Worm (Caenorhabditis elegans): Measurements from ENCODE around the gene F43D2.7.

The F43D2.7 gene

ce11 chrV:14686231-14687105 is 46.5 kb upstream of the F43D2.7 start:
- TF ChIP-seq set-16 (GFP tag; IDR thresholded peaks at IDR 0.05) (peak; percentile 21; the same call in 1 of the 2 replicates), snpc-1.2 (GFP tag; IDR thresholded peaks at IDR 0.05) (peak; percentile 44; the same call in 1 of the 2 replicates), R02D3.7 (tag; optimal IDR thresholded peaks at IDR 0.05) (no peak), jun-1 (tag; optimal IDR thresholded peaks at IDR 0.05) (no peak), lim-7 (GFP tag; IDR thresholded peaks at IDR 0.05) (0 out of 2 replicates have a peak, but pooled peaks have one; percentile 70), mep-1 (tag; optimal IDR thresholded peaks at IDR 0.05) (peak; percentile 27), pha-4 (GFP tag; IDR thresholded peaks at IDR 0.05) (peak; percentile 24; the same call in 1 of the 2 replicates), pha-4 (tag; optimal IDR thresholded peaks at IDR 0.05) (no peak), hif-1 (tag; optimal IDR thresholded peaks at IDR 0.05) (no peak), unc-62 (GFP tag; optimal IDR thresholded peaks at IDR 0.05 in 1 of 2) (peak in 1 of 2 experiments; percentile 97), unc-62 (tag; optimal IDR thresholded peaks at IDR 0.05) (no peak), ama-1 (optimal IDR thresholded peaks at IDR 0.05) (peak; percentile 84), lsy-2 (tag; optimal IDR thresholded peaks at IDR 0.05) (peak in 1 of 2 experiments; percentile 9), hmg-1.1 (GFP tag; IDR thresholded peaks at IDR 0.05) (no peak), php-3 (GFP tag; IDR thresholded peaks at IDR 0.05) (no peak; the same call in 1 of the 2 replicates), dmd-6 (GFP tag; IDR thresholded peaks at IDR 0.05) (0 out of 2 replicates have a peak, but pooled peaks have one; percentile 6)

DNA sequence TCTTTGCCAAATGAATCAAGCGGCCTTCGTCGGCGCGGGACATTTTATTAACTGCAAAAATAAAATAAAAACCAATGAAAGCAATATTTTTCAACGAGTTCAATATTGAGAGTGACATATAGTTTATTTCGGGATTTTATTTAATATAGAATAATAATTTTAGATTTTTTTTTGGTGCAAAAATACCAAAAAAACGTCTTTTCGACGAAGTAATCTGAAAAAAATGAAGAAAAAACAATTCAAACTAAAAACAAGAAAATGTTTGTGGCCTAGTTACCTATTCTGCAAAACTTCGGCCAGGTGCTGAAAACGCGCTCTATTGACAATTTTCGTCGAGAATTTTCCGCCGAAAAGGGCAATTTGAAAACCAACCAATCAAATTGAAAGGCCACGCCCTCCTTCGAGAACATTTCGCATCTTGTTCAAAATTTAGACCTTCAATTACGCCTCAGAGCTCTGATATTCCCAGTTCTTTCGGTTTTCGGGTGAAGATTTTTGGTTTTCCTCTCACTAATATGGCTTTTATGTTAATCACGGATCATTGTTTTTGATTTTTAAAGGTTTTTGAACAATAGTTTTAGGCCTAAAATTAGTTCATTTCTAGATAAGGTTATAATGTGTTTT is 45.6 kb upstream of the F43D2.7 start, which contains the start of gene C47E8.4:
TSS of gene C47E8.4 (minus strand) at position 51 of the 624 bp plus-strand sequence.
- TF ChIP-seq daf-19 (GFP tag; conservative IDR thresholded peaks at IDR 0.05) (no peak; the same call in 1 of the 2 replicates), spr-3 (GFP tag; optimal IDR thresholded peaks at IDR 0.05) (peak; percentile 85), nhr-41 (GFP tag; IDR thresholded peaks at IDR 0.05) (peak; percentile 65; the same call in 1 of the 2 replicates), T20F7.1 (GFP tag; optimal IDR thresholded peaks at IDR 0.05) (peak; percentile 91), gei-8 (GFP tag; optimal IDR thresholded peaks at IDR 0.05) (no peak), ces-1 (GFP tag; optimal IDR thresholded peaks at IDR 0.05) (peak; percentile 58), unc-39 (tag; optimal IDR thresholded peaks at IDR 0.05) (no peak), nhr-48 (tag; optimal IDR thresholded peaks at IDR 0.05) (peak; percentile 94), Y105C5A.15 (GFP tag; IDR thresholded peaks at IDR 0.05) (no peak), ceh-32 (tag; optimal IDR thresholded peaks at IDR 0.05; ENCODE audit: poor library complexity) (peak; percentile 76), unc-130 (GFP tag; optimal IDR thresholded peaks at IDR 0.05) (peak; percentile 97), lin-13 (GFP tag; optimal IDR thresholded peaks at IDR 0.05) (peak; percentile 97), fos-1 (tag; optimal IDR thresholded peaks at IDR 0.05) (no peak), Y75B8A.6 (GFP tag; IDR thresholded peaks at IDR 0.05) (peak; percentile 80; the same call in 1 of the 2 replicates), dmd-6 (GFP tag; IDR thresholded peaks at IDR 0.05) (peak; percentile 97), ceh-20 (GFP tag; IDR thresholded peaks at IDR 0.05) (peak; percentile 98), ztf-11 (tag; optimal IDR thresholded peaks at IDR 0.05) (no peak), hlh-30 (tag; optimal IDR thresholded peaks at IDR 0.05; ENCODE audit: insufficient read depth) (peak; percentile 91), egl-27 (tag; optimal IDR thresholded peaks at IDR 0.05) (no peak), lin-38 (GFP tag; IDR thresholded peaks at IDR 0.05) (peak; percentile 99), daf-12 (tag; optimal IDR thresholded peaks at IDR 0.05) (no peak), egl-43 (GFP tag; IDR thresholded peaks at IDR 0.05) (peak; percentile 89; the same call in 1 of the 2 replicates), zfp-2 (tag; optimal IDR thresholded peaks at IDR 0.05) (peak; percentile 64), F37D6.2 (tag; optimal IDR thresholded peaks at IDR 0.05) (peak; percentile 96), ceh-82 (tag; optimal IDR thresholded peaks at IDR 0.05) (no peak), F26F4.8 (GFP tag; conservative IDR thresholded peaks at IDR 0.05) (no peak), spr-1 (tag; optimal IDR thresholded peaks at IDR 0.05) (peak; percentile 93), php-3 (GFP tag; IDR thresholded peaks at IDR 0.05) (peak; percentile 89), zag-1 (tag; optimal IDR thresholded peaks at IDR 0.05) (peak; percentile 4), aly-2 (tag; optimal IDR thresholded peaks at IDR 0.05) (no peak), nhr-111 (GFP tag; optimal IDR thresholded peaks at IDR 0.05) (peak; percentile 54), zfp-3 (GFP tag; conservative IDR thresholded peaks at IDR 0.05) (peak; percentile 97), set-16 (GFP tag; IDR thresholded peaks at IDR 0.05) (peak; percentile 64), nhr-77 (tag; optimal IDR thresholded peaks at IDR 0.05) (peak; percentile 93), jun-1 (tag; optimal IDR thresholded peaks at IDR 0.05) (peak; percentile 89)

All from whole organism, L4 larva.